Fruit fly (Drosophila melanogaster) S2 (cell line): ENCODE measurements around the gene CG34316.

Source experiments
- CG8478 ChIP-seq: fragments of >200 bp; optimal IDR thresholded peaks from 2 replicates; lab custom pipeline; 2018
- CTCF ChIP-seq, 2 experiments: fragments of >200 bp; optimal IDR thresholded peaks; 2 replicates each; lab custom pipeline; 2018

The CG34316 gene

dm6 chr3R:15231635-15232138 is 1.3 kb downstream of the CG34316 start:
- no peak for TF ChIP-seq CG8478 (lab: Kevin White, UChicago)
- no peak for TF ChIP-seq CTCF (optimal IDR thresholded peaks at IDR 0.05; lab: Kevin White, UChicago)

dm6 chr3R:15242186-15243045 is 12.0 kb downstream of the CG34316 start, which contains the start of the genes tefu and Hsc70-4:
Gene tefu, minus strand, starts transcription at chr3R:15242236.
Gene Hsc70-4, plus strand, starts transcription at chr3R:15242687.
- no peak for TF ChIP-seq CG8478 (lab: Kevin White, UChicago)
- peak in 1 of 2 experiments; percentile 6 for TF ChIP-seq CTCF (optimal IDR thresholded peaks at IDR 0.05; lab: Kevin White, UChicago)

- TF ChIP-seq CTCF (optimal IDR thresholded peaks at IDR 0.05; lab: Kevin White, UChicago) (no peak), CG8478 (lab: Kevin White, UChicago) (no peak)
These were observed 12.6 kb downstream of the CG34316 start for dm6 chr3R:15243046-15243356.

- TF ChIP-seq CG8478 (lab: Kevin White, UChicago) (no peak), CTCF (optimal IDR thresholded peaks at IDR 0.05; lab: Kevin White, UChicago) (no peak)
These were observed 13.1 kb downstream of the CG34316 start for dm6 chr3R:15243452-15243851.

- no peak for TF ChIP-seq CG8478 (lab: Kevin White, UChicago)
- no peak for TF ChIP-seq CTCF (optimal IDR thresholded peaks at IDR 0.05; lab: Kevin White, UChicago)
These were observed 16.2 kb downstream of the CG34316 start for dm6 chr3R:15246601-15247000.

dm6 chr3R:15249037-15249436 is 18.7 kb downstream of the CG34316 start, which contains the start of gene Amt:
Gene Amt, minus strand, starts transcription at chr3R:15249137.
- TF ChIP-seq CG8478 (lab: Kevin White, UChicago) (no peak), CTCF (optimal IDR thresholded peaks at IDR 0.05; lab: Kevin White, UChicago) (no peak)

- TF ChIP-seq CG8478 (lab: Kevin White, UChicago), result no peak
- TF ChIP-seq CTCF (optimal IDR thresholded peaks at IDR 0.05; lab: Kevin White, UChicago), result peak in 1 of 2 experiments; percentile 11
These were observed 19.4 kb downstream of the CG34316 start, which contains the start of gene CG42404 for dm6 chr3R:15249735-15250134. Gene CG42404, plus strand, starts transcription at chr3R:15250094.

- TF ChIP-seq CTCF (optimal IDR thresholded peaks at IDR 0.05; lab: Kevin White, UChicago) (no peak), CG8478 (lab: Kevin White, UChicago) (no peak)
These were observed 20.1 kb downstream of the CG34316 start for dm6 chr3R:15250454-15250853.

dm6 chr3R:15262710-15263672 is 32.6 kb downstream of the CG34316 start, which contains the start of the genes eIF2gamma and Set:
Gene eIF2gamma, minus strand, starts transcription at chr3R:15263458.
Gene Set, plus strand, starts transcription at chr3R:15263552.
- TF ChIP-seq CTCF (optimal IDR thresholded peaks at IDR 0.05; lab: Kevin White, UChicago) (no peak), CG8478 (lab: Kevin White, UChicago) (no peak)

dm6 chr3R:15263946-15264345 is 33.6 kb downstream of the CG34316 start:
- TF ChIP-seq CTCF (optimal IDR thresholded peaks at IDR 0.05; lab: Kevin White, UChicago), result no peak
- TF ChIP-seq CG8478 (lab: Kevin White, UChicago), result no peak

dm6 chr3R:15265406-15266040 is 35.1 kb downstream of the CG34316 start, which contains the start of gene ATPsynO:
Gene ATPsynO, plus strand, starts transcription at chr3R:15265591.
- TF ChIP-seq CG8478 (lab: Kevin White, UChicago), result no peak
- peak in 1 of 2 experiments; percentile 45 for TF ChIP-seq CTCF (optimal IDR thresholded peaks at IDR 0.05; lab: Kevin White, UChicago)

- no peak for TF ChIP-seq CTCF (optimal IDR thresholded peaks at IDR 0.05; lab: Kevin White, UChicago)
These were observed 38.0 kb downstream of the CG34316 start, which contains the start of the genes CG14864 and Zip88E for dm6 chr3R:15268426-15268825. Gene CG14864, minus strand, starts transcription at chr3R:15268538. Gene Zip88E, plus strand, starts transcription at chr3R:15268662.

dm6 chr3R:15268856-15269255 is 38.5 kb downstream of the CG34316 start:
- TF ChIP-seq CG8478 (lab: Kevin White, UChicago), result no peak
- no peak for TF ChIP-seq CTCF (optimal IDR thresholded peaks at IDR 0.05; lab: Kevin White, UChicago)
